Fruit fly (Drosophila melanogaster) whole organism, adult: ENCODE measurements around the gene CNMaR.

Experiments
- CG11617 ChIP-seq: fragments of 200-800 bp; sonication (Bioruptor generic); optimal IDR thresholded peaks from 2 replicates; lab custom pipeline; 2017; ENCODE audit warnings: mild to moderate bottlenecking, missing biosample characterization, missing genetic modification reagents, missing genetic modification characterization
- CG12768 ChIP-seq: fragments of 200-800 bp; sonication (Bioruptor generic); optimal IDR thresholded peaks from 2 replicates; lab custom pipeline; 2017; ENCODE audit warnings: missing biosample characterization, missing genetic modification characterization, mild to moderate bottlenecking, moderate library complexity, missing genetic modification reagents
- CG14711 ChIP-seq: fragments of 200-800 bp; sonication (Bioruptor generic); optimal IDR thresholded peaks from 2 replicates; lab custom pipeline; 2018; ENCODE audit warnings: missing biosample characterization, mild to moderate bottlenecking, missing genetic modification characterization, moderate library complexity
- CG1620 ChIP-seq: fragments of 200-800 bp; sonication (Bioruptor generic); optimal IDR thresholded peaks from 2 replicates; lab custom pipeline; 2016; ENCODE audit warnings: missing biosample characterization, missing genetic modification characterization
- CG33017 ChIP-seq: fragments of 200-800 bp; sonication (Bioruptor generic); optimal IDR thresholded peaks from 2 replicates; lab custom pipeline; 2018; ENCODE audit warnings: missing biosample characterization, mild to moderate bottlenecking, missing genetic modification characterization, moderate library complexity
- CG5204 ChIP-seq: fragments of 200-800 bp; sonication (Bioruptor generic); optimal IDR thresholded peaks from 2 replicates; lab custom pipeline; 2016; ENCODE audit warnings: missing biosample characterization, missing genetic modification characterization
- CG7045 ChIP-seq: fragments of 200-800 bp; sonication (Bioruptor generic); optimal IDR thresholded peaks from 2 replicates; lab custom pipeline; 2017; ENCODE audit warnings: missing biosample characterization, mild to moderate bottlenecking, missing genetic modification characterization
- CG7101 ChIP-seq: fragments of 200-800 bp; sonication (Bioruptor generic); optimal IDR thresholded peaks from 2 replicates; lab custom pipeline; 2018; ENCODE audit warnings: missing biosample characterization, mild to moderate bottlenecking, missing genetic modification characterization, moderate library complexity
- Clk ChIP-seq: fragments of 200-800 bp; sonication (Bioruptor generic); optimal IDR thresholded peaks from 2 replicates; lab custom pipeline; 2017; ENCODE audit warnings: missing biosample characterization, missing genetic modification characterization
- Crg-1 ChIP-seq: fragments of 200-800 bp; sonication (Bioruptor generic); optimal IDR thresholded peaks from 2 replicates; lab custom pipeline; 2016; ENCODE audit warnings: missing biosample characterization, missing genetic modification characterization
- Hr96 ChIP-seq: fragments of 200-800 bp; sonication (Bioruptor generic); optimal IDR thresholded peaks from 2 replicates; lab custom pipeline; 2016; ENCODE audit warnings: missing biosample characterization, missing genetic modification characterization
- Mnt ChIP-seq: fragments of 200-800 bp; sonication (Bioruptor generic); optimal IDR thresholded peaks from 2 replicates; lab custom pipeline; 2016; ENCODE audit warnings: missing biosample characterization, mild to moderate bottlenecking, missing genetic modification characterization
- bab1 ChIP-seq: fragments of 200-800 bp; sonication (Bioruptor generic); optimal IDR thresholded peaks from 3 replicates; lab custom pipeline; 2019; ENCODE audit warnings: missing biosample characterization, mild to moderate bottlenecking, missing genetic modification characterization, moderate library complexity
- cic ChIP-seq: fragments of 200-800 bp; sonication (Bioruptor generic); optimal IDR thresholded peaks from 2 replicates; lab custom pipeline; 2017; ENCODE audit warnings: missing biosample characterization, mild to moderate bottlenecking, missing genetic modification characterization, moderate library complexity
- cnc ChIP-seq, 2 experiments: fragments of >200 bp; optimal IDR thresholded peaks; 2 replicates each; lab custom pipeline; 2017
- kay ChIP-seq: fragments of 200-800 bp; sonication (Bioruptor generic); peaks from one replicate; lab custom pipeline; 2016; ENCODE audit warnings: missing biosample characterization, missing genetic modification characterization, borderline replicate concordance
- ovo ChIP-seq: fragments of 200-800 bp; sonication (Bioruptor generic); optimal IDR thresholded peaks from 2 replicates; lab custom pipeline; 2016; ENCODE audit warnings: missing biosample characterization, missing genetic modification characterization
- pad ChIP-seq: fragments of 200-800 bp; sonication (Bioruptor generic); optimal IDR thresholded peaks from 3 replicates; lab custom pipeline; 2017; ENCODE audit warnings: missing biosample characterization, missing genetic modification characterization, mild to moderate bottlenecking, moderate library complexity, missing genetic modification reagents
- tj ChIP-seq: fragments of 200-800 bp; sonication (Bioruptor generic); optimal IDR thresholded peaks from 3 replicates; lab custom pipeline; 2017; ENCODE audit warnings: missing biosample characterization, mild to moderate bottlenecking, missing genetic modification characterization, moderate library complexity
- toe ChIP-seq: fragments of 200-800 bp; sonication (Bioruptor generic); optimal IDR thresholded peaks from 2 replicates; lab custom pipeline; 2016; ENCODE audit warnings: missing biosample characterization, missing genetic modification characterization

CNMaR gene

DNA sequence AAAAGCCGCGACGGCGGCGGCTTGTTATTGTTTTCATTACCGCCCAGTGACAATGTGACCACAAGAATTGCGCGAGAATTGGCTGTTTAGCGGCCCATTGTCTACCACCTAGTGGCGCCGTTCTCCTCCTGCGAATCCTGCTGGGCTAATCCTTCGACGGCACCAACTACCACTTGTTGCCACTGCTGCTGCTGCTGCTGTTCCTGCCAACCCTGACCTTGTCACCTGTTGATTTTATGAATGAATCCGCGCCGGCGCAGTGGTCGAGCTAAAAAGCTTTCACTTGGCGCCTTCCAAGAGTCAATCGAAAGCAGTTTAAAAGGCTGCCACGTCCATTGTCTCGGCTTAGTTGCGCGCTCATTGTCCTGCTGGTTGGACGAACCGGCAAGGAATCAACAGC is at the start of gene CNMaR:
TSS of gene CNMaR (plus strand) at position 348 of the 400 bp plus-strand sequence.
- no peak for TF ChIP-seq CG33017
- TF ChIP-seq CG12768 (GFP tag; lab: Kevin White, UChicago): no peak
- no peak for TF ChIP-seq CG14711 (tag; lab: Kevin White, UChicago)
- TF ChIP-seq toe (GFP tag; lab: Kevin White, UChicago): no peak
- no peak for TF ChIP-seq ovo
- no peak for TF ChIP-seq tj (GFP tag; lab: Kevin White, UChicago)
- no peak for TF ChIP-seq Clk (GFP tag; lab: Kevin White, UChicago)

DNA sequence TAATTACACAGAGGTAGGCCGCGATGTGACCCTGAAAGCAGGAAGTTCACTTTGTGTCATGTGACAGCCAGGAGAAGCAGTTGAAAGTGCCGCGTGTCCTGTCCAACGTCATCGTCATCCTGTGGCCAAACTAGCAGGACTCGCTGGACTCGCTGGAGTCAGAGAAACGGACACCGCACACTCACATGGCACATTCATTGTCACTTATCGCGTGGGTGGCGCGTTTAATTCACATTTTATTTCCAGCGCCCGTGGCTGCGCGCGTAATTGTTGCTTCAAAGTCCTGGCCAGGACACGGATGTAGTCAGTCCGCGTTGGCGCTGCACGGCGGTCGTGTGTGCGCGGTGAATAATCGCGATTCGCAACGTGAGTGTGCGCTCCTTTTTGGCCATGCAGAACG is 46.4 kb upstream of the CNMaR start, which contains the start of gene Tmc:
TSS of gene Tmc (plus strand) at position 301 of the 400 bp plus-strand sequence.
- TF ChIP-seq CG14711 (tag; lab: Kevin White, UChicago) (no peak), CG12768 (GFP tag; lab: Kevin White, UChicago) (no peak), cic (GFP tag; lab: Kevin White, UChicago) (no peak), Crg-1 (GFP tag; lab: Kevin White, UChicago) (no peak)

DNA sequence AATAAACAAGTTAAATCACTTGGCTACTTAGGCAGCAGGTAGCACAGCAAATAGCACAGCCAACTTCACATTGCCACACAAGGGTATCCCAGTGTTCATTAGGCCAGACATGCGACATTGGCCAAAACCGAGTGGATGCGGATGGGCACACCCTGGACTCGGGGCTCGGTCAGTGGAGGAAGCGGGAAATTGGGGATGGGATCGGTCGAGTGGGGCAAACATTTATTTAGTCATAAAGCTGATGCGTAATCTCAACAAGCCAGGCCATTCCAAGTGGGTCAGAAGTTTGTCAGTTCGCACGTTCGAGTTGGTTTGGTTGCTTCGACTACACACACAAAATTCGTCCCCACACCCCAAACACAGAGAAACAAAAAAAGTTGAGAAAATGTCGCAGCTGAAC is 45.2 kb upstream of the CNMaR start, which contains the start of gene CG3222:
TSS of gene CG3222 (plus strand) at position 301 of the 400 bp plus-strand sequence.
- TF ChIP-seq kay (GFP tag; lab: Kevin White, UChicago) (no peak), tj (GFP tag; lab: Kevin White, UChicago) (no peak), CG7101 (tag; lab: Kevin White, UChicago) (no peak), Crg-1 (GFP tag; lab: Kevin White, UChicago) (no peak), CG14711 (tag; lab: Kevin White, UChicago) (no peak), Hr96 (GFP tag; lab: Kevin White, UChicago) (no peak), ovo (no peak), CG7045 (GFP tag; lab: Kevin White, UChicago) (no peak), toe (GFP tag; lab: Kevin White, UChicago) (no peak), cnc (optimal IDR thresholded peaks at IDR 0.05; lab: Kevin White, UChicago) (no peak), CG33017 (no peak), CG1620 (GFP tag; lab: Kevin White, UChicago) (no peak), Mnt (GFP tag; lab: Kevin White, UChicago) (no peak), Clk (GFP tag; lab: Kevin White, UChicago) (no peak), CG11617 (GFP tag; lab: Kevin White, UChicago) (no peak), bab1 (GFP tag; lab: Kevin White, UChicago) (no peak), cic (GFP tag; lab: Kevin White, UChicago) (no peak), pad (GFP tag; lab: Kevin White, UChicago) (no peak), CG12768 (GFP tag; lab: Kevin White, UChicago) (no peak)

DNA sequence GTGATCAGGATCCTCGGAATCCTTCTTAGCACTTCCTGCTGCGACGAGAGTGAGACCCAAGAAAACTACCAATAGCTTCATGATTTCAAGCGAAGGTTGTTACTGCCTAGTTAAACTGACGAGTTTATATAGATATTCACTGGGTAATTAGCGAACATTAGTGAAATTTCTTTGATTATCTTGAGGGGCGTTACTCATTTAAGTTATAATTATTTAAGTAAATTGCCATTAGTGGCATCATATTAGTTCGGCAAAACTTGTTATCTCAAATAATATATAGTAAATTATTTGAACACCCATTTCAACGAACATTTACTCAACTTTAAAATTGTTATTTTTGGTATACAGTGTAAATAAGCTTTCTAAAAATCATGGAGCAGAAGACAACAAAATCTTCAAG is 42.7 kb upstream of the CNMaR start, which contains the start of the genes CG3088 and CG3306:
TSS of gene CG3088 (minus strand) at position 101 of the 400 bp plus-strand sequence.
TSS of gene CG3306 (plus strand) at position 299 of the 400 bp plus-strand sequence.
- no peak for TF ChIP-seq cic (GFP tag; lab: Kevin White, UChicago)
- no peak for TF ChIP-seq CG1620 (GFP tag; lab: Kevin White, UChicago)
- no peak for TF ChIP-seq ovo
- TF ChIP-seq bab1 (GFP tag; lab: Kevin White, UChicago): no peak
- no peak for TF ChIP-seq toe (GFP tag; lab: Kevin White, UChicago)
- no peak for TF ChIP-seq cnc (optimal IDR thresholded peaks at IDR 0.05; lab: Kevin White, UChicago)
- TF ChIP-seq pad (GFP tag; lab: Kevin White, UChicago): no peak
- no peak for TF ChIP-seq CG7101 (tag; lab: Kevin White, UChicago)
- TF ChIP-seq CG33017: no peak
- no peak for TF ChIP-seq Clk (GFP tag; lab: Kevin White, UChicago)
- no peak for TF ChIP-seq CG11617 (GFP tag; lab: Kevin White, UChicago)
- no peak for TF ChIP-seq CG12768 (GFP tag; lab: Kevin White, UChicago)
- no peak for TF ChIP-seq CG7045 (GFP tag; lab: Kevin White, UChicago)

DNA sequence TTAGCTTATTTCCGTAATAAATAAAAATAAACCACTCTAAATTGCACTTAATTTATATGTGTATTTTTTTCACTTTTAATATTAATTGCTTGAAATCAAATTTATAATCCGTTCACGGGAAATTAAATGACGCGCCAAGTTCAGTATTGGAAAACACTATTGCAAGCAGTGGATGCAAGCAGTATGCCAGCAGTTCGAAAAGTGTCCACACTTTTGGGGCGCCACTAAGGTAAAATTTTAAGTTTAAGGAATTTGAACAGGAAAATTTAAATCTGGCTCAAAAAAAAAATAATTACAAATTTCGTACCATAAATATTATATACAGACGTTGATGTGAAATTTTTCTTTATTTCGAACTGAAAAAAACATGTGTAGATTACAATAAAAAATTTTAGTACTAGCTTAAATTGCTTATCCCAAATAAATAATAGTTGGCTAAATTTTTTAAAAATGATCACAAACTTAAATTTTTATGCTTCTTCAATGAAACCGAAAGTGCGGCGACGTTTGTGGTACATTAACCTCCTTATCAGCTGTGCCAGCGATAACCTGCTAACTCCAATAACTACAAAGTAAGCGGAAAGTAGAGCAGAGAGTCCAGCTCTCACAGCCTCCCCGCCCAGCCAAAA is 29.8 kb upstream of the CNMaR start:
- TF ChIP-seq Hr96 (GFP tag; lab: Kevin White, UChicago) (no peak), CG33017 (no peak), bab1 (GFP tag; lab: Kevin White, UChicago) (peak; percentile 15), toe (GFP tag; lab: Kevin White, UChicago) (peak; percentile 35), CG14711 (tag; lab: Kevin White, UChicago) (no peak), cic (GFP tag; lab: Kevin White, UChicago) (no peak), tj (GFP tag; lab: Kevin White, UChicago) (no peak), CG12768 (GFP tag; lab: Kevin White, UChicago) (no peak), CG1620 (GFP tag; lab: Kevin White, UChicago) (no peak), CG7045 (GFP tag; lab: Kevin White, UChicago) (no peak), Clk (GFP tag; lab: Kevin White, UChicago) (no peak), CG5204 (GFP tag; lab: Kevin White, UChicago) (no peak), ovo (no peak), cnc (optimal IDR thresholded peaks at IDR 0.05; lab: Kevin White, UChicago) (no peak), pad (GFP tag; lab: Kevin White, UChicago) (peak; percentile 35), Mnt (GFP tag; lab: Kevin White, UChicago) (no peak), CG11617 (GFP tag; lab: Kevin White, UChicago) (no peak), Crg-1 (GFP tag; lab: Kevin White, UChicago) (no peak), CG7101 (tag; lab: Kevin White, UChicago) (peak; percentile 28), kay (GFP tag; lab: Kevin White, UChicago) (no peak)
